Worm (Caenorhabditis elegans) whole organism, L1 larva: Measurements from ENCODE around the gene str-233.
"Not testable (repeated sequence)": the region's sequence is repeated elsewhere in the genome, so short reads cannot be mapped to it uniquely, and the experiment has no call there.

Experiments used
- C04F5.9 ChIP-seq: sonication (generic microtip); optimal IDR thresholded peaks from 2 replicates; lab custom pipeline; 2016; ENCODE audit warnings: missing genetic modification characterization, missing compliant biosample characterization
- C34B4.2 ChIP-seq: sonication (generic microtip); optimal IDR thresholded peaks from 2 replicates; lab custom pipeline; 2017; ENCODE audit warnings: mild to moderate bottlenecking, missing genetic modification characterization, missing compliant biosample characterization
- dpl-1 ChIP-seq, 3 experiments: fragments of 150-350 bp in 2 of 3; sonication (generic microtip) in 1 of 3; optimal IDR thresholded peaks; 2 replicates each; lab custom pipeline; 2014 to 2017; ENCODE audit warnings: missing biosample characterization in 3 of 3, missing genetic modification characterization in 3 of 3, missing genetic modification reagents in 3 of 3
- fkh-10 ChIP-seq: sonication (generic microtip); optimal IDR thresholded peaks from 2 replicates; lab custom pipeline; 2017; ENCODE audit warnings: missing biosample characterization, missing genetic modification reagents, missing genetic modification characterization
- fos-1 ChIP-seq: fragments of 150-350 bp; optimal IDR thresholded peaks from 2 replicates; lab custom pipeline; 2014; ENCODE audit warnings: missing biosample characterization, missing genetic modification characterization
- nhr-11 ChIP-seq: fragments of 150-350 bp; optimal IDR thresholded peaks from 2 replicates; lab custom pipeline; 2014; ENCODE audit warnings: missing biosample characterization, missing genetic modification characterization
- nhr-84 ChIP-seq: sonication (generic microtip); optimal IDR thresholded peaks from 2 replicates; lab custom pipeline; 2017; ENCODE audit warnings: missing biosample characterization, missing genetic modification characterization
- tbx-2 ChIP-seq: sonication (generic microtip); optimal IDR thresholded peaks from 2 replicates; lab custom pipeline; 2016; ENCODE audit warnings: missing genetic modification characterization, missing compliant biosample characterization

DNA sequence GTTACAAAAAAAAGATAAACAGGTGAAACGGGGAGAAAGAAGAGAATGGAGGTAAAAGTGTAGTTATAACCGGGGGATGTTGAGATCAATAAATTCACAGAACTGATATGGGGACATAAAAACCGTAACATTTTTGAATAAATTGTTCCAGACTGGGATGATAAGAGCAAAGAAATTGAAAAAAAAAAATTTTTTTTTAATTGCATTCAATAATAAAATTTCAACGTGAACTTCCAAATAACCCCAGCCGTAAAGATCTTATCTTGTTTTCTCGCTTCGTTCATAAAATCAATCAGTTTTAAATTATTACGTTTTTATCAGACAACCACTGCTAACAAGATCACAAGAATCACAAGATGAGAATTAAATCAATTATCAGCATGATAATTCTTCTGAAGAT, 17.6 kb downstream of the str-233 start, which contains the start of gene C06C6.7:
- not testable (repeated sequence) for TF ChIP-seq nhr-11 (tag; lab: Kevin White, UChicago); fos-1 (tag; lab: Kevin White, UChicago); C04F5.9 (tag; lab: Kevin White, UChicago); dpl-1 (GFP tag; optimal IDR thresholded peaks at IDR 0.05; lab: Kevin White, UChicago); fkh-10 (GFP tag; lab: Kevin White, UChicago); nhr-84 (tag; lab: Kevin White, UChicago); tbx-2 (tag; lab: Kevin White, UChicago); C34B4.2 (tag; lab: Kevin White, UChicago)
